Worm (Caenorhabditis elegans) whole organism, L4 larva: Measurements from ENCODE around the gene C29E4.11.

Source experiments
- ama-1 ChIP-seq: fragments of 150-350 bp; optimal IDR thresholded peaks from 2 replicates; lab custom pipeline; 2014; ENCODE audit warnings: inconsistent platforms, mixed read lengths
- nhr-76 ChIP-seq: fragments of 150-350 bp; optimal IDR thresholded peaks from 2 replicates; lab custom pipeline; 2014; ENCODE audit warnings: missing biosample characterization, missing genetic modification characterization

DNA sequence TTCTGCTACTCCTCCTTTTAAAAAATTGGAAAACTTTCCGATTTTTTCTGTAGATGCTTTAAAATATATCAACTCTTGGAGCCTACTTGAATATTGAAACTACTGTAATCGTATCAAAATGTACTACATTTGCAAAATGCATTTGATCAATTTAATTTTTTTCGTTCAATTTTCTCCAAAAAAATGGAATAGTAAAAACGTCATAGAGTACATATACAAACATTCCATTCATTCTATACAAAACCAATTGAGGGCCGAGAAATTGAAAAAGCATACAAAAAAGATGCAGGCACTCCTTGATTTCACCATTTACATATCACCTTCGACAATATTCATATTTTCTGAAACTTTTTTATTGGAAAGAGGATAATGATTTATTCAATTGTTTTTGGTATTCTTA is 46.2 kb upstream of the C29E4.11 start, which contains the start of gene C06G4.6:
- TF ChIP-seq ama-1 (no peak), nhr-76 (tag; lab: Kevin White, UChicago) (no peak)
